Fruit fly (Drosophila melanogaster) whole organism, pupa: ENCODE data around the gene CG31960.

Experiments used
- CG10348 ChIP-seq: fragments of 200-800 bp; sonication (Bioruptor generic); IDR thresholded peaks from 2 replicates; pipeline ENCODE4 v1.3.6; 2022; ENCODE audit warnings: missing biosample characterization, missing genetic modification characterization
- CG12605 ChIP-seq: fragments of 200-800 bp; sonication (Bioruptor generic); IDR thresholded peaks from 2 replicates; pipeline ENCODE4 v1.3.6; 2022; ENCODE audit warnings: missing biosample characterization, missing genetic modification characterization
- CG13204 ChIP-seq: fragments of 200-800 bp; sonication (Bioruptor generic); optimal IDR thresholded peaks from 2 replicates; lab custom pipeline; 2018; ENCODE audit warnings: missing biosample characterization, mild to moderate bottlenecking, missing genetic modification characterization, moderate library complexity
- CG14655 ChIP-seq: fragments of 200-800 bp; sonication (Bioruptor generic); optimal IDR thresholded peaks from 3 replicates; lab custom pipeline; 2017; ENCODE audit warnings: mild to moderate bottlenecking, missing biosample characterization, missing genetic modification reagents, missing genetic modification characterization
- CG15710 ChIP-seq: fragments of 200-800 bp; sonication (Bioruptor generic); optimal IDR thresholded peaks from 2 replicates; lab custom pipeline; 2018; ENCODE audit warnings: missing biosample characterization, mild to moderate bottlenecking, missing genetic modification characterization, moderate library complexity
- CG17806 ChIP-seq: fragments of 200-800 bp; sonication (Bioruptor generic); optimal IDR thresholded peaks from 2 replicates; lab custom pipeline; 2018; ENCODE audit warnings: missing biosample characterization, mild to moderate bottlenecking, missing genetic modification characterization, moderate library complexity
- CG32121 ChIP-seq: fragments of 200-800 bp; sonication (Bioruptor generic); IDR thresholded peaks from 2 replicates; pipeline ENCODE4 v1.3.6; 2022; ENCODE audit warnings: missing biosample characterization, missing genetic modification characterization
- CG34367 ChIP-seq: fragments of 200-800 bp; sonication (Bioruptor generic); optimal IDR thresholded peaks from 2 replicates; lab custom pipeline; 2018; ENCODE audit warnings: missing biosample characterization, mild to moderate bottlenecking, missing genetic modification characterization
- CG4496 ChIP-seq: fragments of 200-800 bp; sonication (Bioruptor generic); IDR thresholded peaks from 3 replicates; pipeline ENCODE4 v1.3.6; 2022; ENCODE audit warnings: missing biosample characterization, missing genetic modification characterization
- CG8159 ChIP-seq: fragments of 200-800 bp; sonication (Bioruptor generic); optimal IDR thresholded peaks from 3 replicates; lab custom pipeline; 2018; ENCODE audit warnings: missing biosample characterization, mild to moderate bottlenecking, missing genetic modification characterization, moderate library complexity
- CG8301 ChIP-seq: fragments of 200-800 bp; sonication (Bioruptor generic); optimal IDR thresholded peaks from 2 replicates; lab custom pipeline; 2018; ENCODE audit warnings: missing biosample characterization, mild to moderate bottlenecking, missing genetic modification characterization
- CG9948 ChIP-seq: fragments of 200-800 bp; sonication (Bioruptor generic); optimal IDR thresholded peaks from 2 replicates; lab custom pipeline; 2018; ENCODE audit warnings: missing biosample characterization, mild to moderate bottlenecking, missing genetic modification characterization, moderate library complexity
- D1 ChIP-seq: fragments of 200-800 bp; sonication (Bioruptor generic); optimal IDR thresholded peaks from 2 replicates; lab custom pipeline; 2018; ENCODE audit warnings: missing biosample characterization, mild to moderate bottlenecking, missing genetic modification characterization, moderate library complexity
- EcR ChIP-seq: fragments of 200-800 bp; sonication (Bioruptor generic); optimal IDR thresholded peaks from 3 replicates; lab custom pipeline; 2019; ENCODE audit warnings: missing biosample characterization, missing genetic modification characterization, mild to moderate bottlenecking, moderate library complexity, missing genetic modification reagents
- Ets98B ChIP-seq: fragments of 200-800 bp; sonication (Bioruptor generic); IDR thresholded peaks from 2 replicates; pipeline ENCODE4 v1.3.6; 2022; ENCODE audit warnings: missing biosample characterization, missing genetic modification characterization
- Pif1A ChIP-seq: fragments of 200-800 bp; sonication (Bioruptor generic); optimal IDR thresholded peaks from 3 replicates; lab custom pipeline; 2016; ENCODE audit warnings: missing biosample characterization, missing genetic modification characterization
- Pif1B ChIP-seq: fragments of 200-800 bp; sonication (Bioruptor generic); optimal IDR thresholded peaks from 3 replicates; lab custom pipeline; 2016; ENCODE audit warnings: missing biosample characterization, missing genetic modification characterization
- Snoo ChIP-seq: fragments of 200-800 bp; sonication (Bioruptor generic); optimal IDR thresholded peaks from 3 replicates; lab custom pipeline; 2017; ENCODE audit warnings: missing biosample characterization, mild to moderate bottlenecking, missing genetic modification characterization, inconsistent platforms
- fd96Ca ChIP-seq: fragments of 200-800 bp; sonication (Bioruptor generic); IDR thresholded peaks from 3 replicates; pipeline ENCODE4 v1.3.6; 2022; ENCODE audit warnings: missing biosample characterization, missing genetic modification characterization
- gl ChIP-seq: fragments of 200-800 bp; sonication (Bioruptor generic); optimal IDR thresholded peaks from 2 replicates; lab custom pipeline; 2018; ENCODE audit warnings: missing biosample characterization, mild to moderate bottlenecking, missing genetic modification characterization
- rn ChIP-seq: fragments of 200-800 bp; sonication (Bioruptor generic); IDR thresholded peaks from 2 replicates; pipeline ENCODE4 v1.3.6; 2022; ENCODE audit warnings: missing biosample characterization, missing genetic modification characterization

The CG31960 gene

dm6 chr2L:3784268-3784997 lies at the start of gene CG31960:
Gene CG31960, plus strand, starts transcription at chr2L:3784947.
- TF ChIP-seq CG9948 (tag; lab: Kevin White, UChicago) (no peak), CG8301 (no peak), CG12605 (GFP tag; lab: Robert Waterston, UW) (no peak), gl (no peak), CG4496 (GFP tag; lab: Robert Waterston, UW) (no peak), D1 (tag; lab: Kevin White, UChicago) (no peak), CG34367 (no peak), Pif1A (GFP tag; lab: Kevin White, UChicago) (no peak), CG17806 (tag; lab: Kevin White, UChicago) (no peak), CG8159 (tag; lab: Kevin White, UChicago) (no peak), CG10348 (GFP tag; lab: Robert Waterston, UW) (no peak), CG15710 (no peak), CG14655 (no peak), fd96Ca (GFP tag; lab: Robert Waterston, UW) (no peak)

- TF ChIP-seq CG34367 (no peak), CG10348 (GFP tag; lab: Robert Waterston, UW) (no peak), CG8159 (tag; lab: Kevin White, UChicago) (peak; percentile 53), Pif1A (GFP tag; lab: Kevin White, UChicago) (no peak), CG9948 (tag; lab: Kevin White, UChicago) (peak; percentile 39), CG13204 (GFP tag; lab: Kevin White, UChicago) (peak; percentile 12), CG4496 (GFP tag; lab: Robert Waterston, UW) (0 out of 3 replicates have a peak, but pooled peaks have one; percentile 39), EcR (GFP tag; lab: Kevin White, UChicago) (no peak), D1 (tag; lab: Kevin White, UChicago) (no peak), CG32121 (GFP tag; lab: Robert Waterston, UW) (peak; percentile 21; the same call in 1 of the 2 replicates), rn (GFP tag; lab: Robert Waterston, UW) (no peak), CG12605 (GFP tag; lab: Robert Waterston, UW) (no peak), CG15710 (peak; percentile 30), Snoo (tag; lab: Kevin White, UChicago) (no peak), fd96Ca (GFP tag; lab: Robert Waterston, UW) (no peak), Pif1B (no peak), CG14655 (peak; percentile 50), Ets98B (no peak), CG17806 (tag; lab: Kevin White, UChicago) (no peak), gl (no peak), CG8301 (peak; percentile 36)
Observed at dm6 chr2L:3737003-3737662, 47.6 kb upstream of the CG31960 start.

dm6 chr2L:3737682-3738081 lies 47.1 kb upstream of the CG31960 start:
- peak; percentile 28 for TF ChIP-seq CG8159 (tag; lab: Kevin White, UChicago)
- TF ChIP-seq EcR (GFP tag; lab: Kevin White, UChicago), result no peak
- TF ChIP-seq CG12605 (GFP tag; lab: Robert Waterston, UW), result no peak
- TF ChIP-seq Pif1A (GFP tag; lab: Kevin White, UChicago), result peak; percentile 3
- no peak for TF ChIP-seq CG4496 (GFP tag; lab: Robert Waterston, UW)
- no peak for TF ChIP-seq CG13204 (GFP tag; lab: Kevin White, UChicago)
- no peak for TF ChIP-seq CG15710
- no peak for TF ChIP-seq CG32121 (GFP tag; lab: Robert Waterston, UW)
- TF ChIP-seq Pif1B, result peak; percentile 9
- peak; percentile 24 for TF ChIP-seq CG9948 (tag; lab: Kevin White, UChicago)
- peak; percentile 44 for TF ChIP-seq CG14655
- no peak for TF ChIP-seq CG10348 (GFP tag; lab: Robert Waterston, UW)
- TF ChIP-seq rn (GFP tag; lab: Robert Waterston, UW), result no peak
- no peak for TF ChIP-seq Ets98B
- no peak for TF ChIP-seq CG17806 (tag; lab: Kevin White, UChicago)
- no peak for TF ChIP-seq gl
- TF ChIP-seq D1 (tag; lab: Kevin White, UChicago), result no peak
- peak; percentile 39 for TF ChIP-seq CG8301
- no peak for TF ChIP-seq fd96Ca (GFP tag; lab: Robert Waterston, UW)
- no peak for TF ChIP-seq Snoo (tag; lab: Kevin White, UChicago)
- TF ChIP-seq CG34367, result no peak

dm6 chr2L:3740443-3740842 lies 44.3 kb upstream of the CG31960 start:
- TF ChIP-seq CG17806 (tag; lab: Kevin White, UChicago), result no peak
- no peak for TF ChIP-seq D1 (tag; lab: Kevin White, UChicago)
- TF ChIP-seq CG13204 (GFP tag; lab: Kevin White, UChicago), result no peak
- TF ChIP-seq CG9948 (tag; lab: Kevin White, UChicago), result no peak
- TF ChIP-seq CG8301, result no peak
- TF ChIP-seq Ets98B, result no peak
- TF ChIP-seq Pif1A (GFP tag; lab: Kevin White, UChicago), result no peak
- TF ChIP-seq CG4496 (GFP tag; lab: Robert Waterston, UW), result no peak
- TF ChIP-seq CG10348 (GFP tag; lab: Robert Waterston, UW), result no peak
- TF ChIP-seq Pif1B, result no peak
- no peak for TF ChIP-seq CG32121 (GFP tag; lab: Robert Waterston, UW)
- no peak for TF ChIP-seq rn (GFP tag; lab: Robert Waterston, UW)
- TF ChIP-seq CG34367, result no peak

dm6 chr2L:3748691-3749090 lies 36.1 kb upstream of the CG31960 start:
- TF ChIP-seq Ets98B (no peak), CG4496 (GFP tag; lab: Robert Waterston, UW) (peak; percentile 65; the same call in 1 of the 3 replicates), CG12605 (GFP tag; lab: Robert Waterston, UW) (0 out of 2 replicates have a peak, but pooled peaks have one; percentile 11)
